Fruit fly (Drosophila melanogaster) whole organism, prepupa: ENCODE data around the gene CG11694.

Source experiments
- CG31627 ChIP-seq: fragments of 200-800 bp; sonication (Bioruptor generic); optimal IDR thresholded peaks from 3 replicates; lab custom pipeline; 2016; ENCODE audit warnings: missing biosample characterization, missing genetic modification characterization
- CG3919 ChIP-seq: fragments of 200-800 bp; sonication (Bioruptor generic); optimal IDR thresholded peaks from 3 replicates; lab custom pipeline; 2016; ENCODE audit warnings: missing biosample characterization, missing genetic modification characterization
- CG9139 ChIP-seq: fragments of 200-800 bp; sonication (Bioruptor generic); optimal IDR thresholded peaks from 3 replicates; lab custom pipeline; 2017; ENCODE audit warnings: missing biosample characterization, mild to moderate bottlenecking, missing genetic modification characterization
- Ets96B ChIP-seq: fragments of 200-800 bp; optimal IDR thresholded peaks from 2 replicates; lab custom pipeline; 2019; ENCODE audit warnings: missing biosample characterization, mild to moderate bottlenecking, missing genetic modification characterization, moderate library complexity
- Lpt ChIP-seq: fragments of 200-800 bp; sonication (Bioruptor generic); optimal IDR thresholded peaks from 3 replicates; lab custom pipeline; 2016; ENCODE audit warnings: missing biosample characterization, missing genetic modification characterization
- OdsH ChIP-seq: fragments of 200-800 bp; sonication (Bioruptor generic); optimal IDR thresholded peaks from 3 replicates; lab custom pipeline; 2016; ENCODE audit warnings: missing biosample characterization, missing genetic modification characterization
- Sox15 ChIP-seq: fragments of 200-800 bp; sonication (Bioruptor generic); optimal IDR thresholded peaks from 3 replicates; lab custom pipeline; 2016; ENCODE audit warnings: missing biosample characterization, missing genetic modification characterization
- achi ChIP-seq: fragments of 200-800 bp; sonication (Bioruptor generic); optimal IDR thresholded peaks from 3 replicates; lab custom pipeline; 2016; ENCODE audit warnings: missing biosample characterization, missing genetic modification characterization
- cyc ChIP-seq: fragments of 200-800 bp; sonication (Bioruptor generic); optimal IDR thresholded peaks from 3 replicates; lab custom pipeline; 2016; ENCODE audit warnings: missing biosample characterization, missing genetic modification characterization
- dac ChIP-seq: fragments of 200-800 bp; sonication (Bioruptor generic); optimal IDR thresholded peaks from 2 replicates; lab custom pipeline; 2017; ENCODE audit warnings: missing biosample characterization, mild to moderate bottlenecking, missing genetic modification characterization
- dsx ChIP-seq: fragments of 200-800 bp; optimal IDR thresholded peaks from 3 replicates; lab custom pipeline; 2019; ENCODE audit warnings: missing biosample characterization, mild to moderate bottlenecking, missing genetic modification characterization, moderate library complexity; ENCODE audit not compliant: poor library complexity, severe bottlenecking
- eg ChIP-seq: fragments of 200-800 bp; sonication (Bioruptor generic); IDR thresholded peaks from 3 replicates; pipeline ENCODE4 v1.3.6; 2022; ENCODE audit warnings: missing biosample characterization, missing genetic modification characterization
- fkh ChIP-seq: fragments of 200-800 bp; sonication (Bioruptor generic); optimal IDR thresholded peaks from 3 replicates; lab custom pipeline; 2017; ENCODE audit warnings: missing biosample characterization, mild to moderate bottlenecking, missing genetic modification characterization, moderate library complexity

DNA sequence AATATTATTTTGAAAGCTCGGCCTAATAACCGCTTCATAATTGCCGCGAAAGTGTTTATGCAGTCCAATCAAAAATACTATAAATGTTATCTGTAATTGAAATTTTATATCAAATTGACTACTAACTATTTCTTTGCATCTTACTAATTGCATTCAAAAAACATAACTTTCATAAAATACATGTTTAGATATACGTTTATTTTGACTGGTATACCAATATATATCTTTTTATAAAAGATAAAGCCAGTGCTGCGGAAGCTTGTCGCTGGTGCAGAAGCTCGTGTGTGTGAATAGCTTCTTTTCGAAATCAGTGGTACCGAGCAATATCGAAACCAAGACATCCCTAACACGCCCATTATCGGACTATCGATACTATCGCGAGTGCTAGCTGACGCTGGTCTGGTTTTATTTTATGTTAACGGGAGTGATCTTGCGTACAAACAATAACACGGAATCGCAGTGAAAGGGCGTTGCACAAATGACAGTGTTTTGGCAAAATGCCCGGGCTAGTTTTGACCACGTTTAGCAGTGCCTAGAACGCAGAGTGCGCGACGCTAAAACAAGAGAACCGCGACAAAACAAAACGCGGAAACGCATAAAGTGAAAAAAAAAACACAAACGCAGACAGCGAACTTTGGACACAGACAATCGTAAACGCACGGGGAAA, 37.6 kb upstream of the CG11694 start, which contains the start of gene Atg13:
- TF ChIP-seq Lpt (GFP tag; lab: Kevin White, UChicago) (peak; percentile 60), CG9139 (GFP tag; lab: Kevin White, UChicago) (peak; percentile 88), achi (no peak), OdsH (no peak), CG3919 (GFP tag; lab: Kevin White, UChicago) (no peak), fkh (GFP tag; lab: Kevin White, UChicago) (no peak), dac (GFP tag; lab: Kevin White, UChicago) (no peak), Sox15 (no peak), cyc (GFP tag; lab: Kevin White, UChicago) (peak; percentile 17), CG31627 (peak; percentile 33), dsx (no peak), Ets96B (tag; lab: Kevin White, UChicago) (peak; percentile 46), eg (GFP tag; lab: Robert Waterston, UW) (no peak; the same call in 2 of the 3 replicates)
